Fruit fly (Drosophila melanogaster): Measurements from ENCODE around the gene CG42680.
A peak's percentile ranks its signal among the peaks of the same experiment; 100 is the strongest.

The CG42680 gene

DNA sequence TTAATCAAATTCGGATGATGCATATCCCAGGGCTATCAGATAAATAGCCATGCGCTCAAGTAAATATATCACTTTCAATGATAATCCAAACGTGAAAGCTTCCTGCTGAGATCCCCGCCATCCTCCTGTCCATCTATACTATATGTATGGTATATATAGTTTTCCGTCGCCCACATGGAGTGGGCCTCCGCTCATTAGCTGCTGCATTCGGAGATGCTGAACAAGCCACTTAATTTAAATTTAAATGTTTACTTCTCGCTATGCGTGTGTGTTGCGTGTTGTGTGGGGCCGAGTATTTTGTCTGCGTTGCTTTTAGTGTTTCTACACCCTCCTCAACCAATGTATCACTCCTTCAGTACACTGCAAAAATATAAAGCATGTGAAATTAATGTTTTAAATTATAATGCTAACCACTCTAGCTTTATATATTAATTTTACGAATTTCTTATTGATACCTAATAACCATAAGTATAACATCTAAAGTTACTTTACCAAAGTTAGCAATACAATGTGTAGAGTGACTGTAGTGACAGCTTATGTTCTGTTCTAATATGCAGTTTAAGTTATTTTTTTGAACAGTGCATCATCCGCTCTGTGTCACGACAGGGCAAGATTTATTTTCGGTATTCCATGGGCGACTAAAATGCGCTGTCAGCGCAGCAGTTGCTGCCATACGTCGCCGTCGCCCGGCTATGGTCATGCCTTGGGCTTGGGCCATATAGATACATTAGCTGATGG is 41.2 kb downstream of the CG42680 start (continued):
- TF ChIP-seq Dll (GFP tag; IDR thresholded peaks at IDR 0.05; ENCODE audit: partially characterized antibody) (no peak), CG8359 (GFP tag; optimal IDR thresholded peaks at IDR 0.05; ENCODE audit: borderline replicate concordance) (peak; percentile 82), CG1529 (GFP tag; optimal IDR thresholded peaks at IDR 0.05) (peak; percentile 92), CG3281 (GFP tag; optimal IDR thresholded peaks at IDR 0.05) (peak; percentile 27), maf-S (GFP tag; optimal IDR thresholded peaks at IDR 0.05) (peak; percentile 58), sqz (GFP tag; optimal IDR thresholded peaks at IDR 0.05) (peak; percentile 74), pfk (GFP tag; optimal IDR thresholded peaks at IDR 0.05) (no peak), ci (GFP tag; IDR thresholded peaks at IDR 0.05) (peak; percentile 82), Trl (optimal IDR thresholded peaks at IDR 0.05) (no peak), Trl (GFP tag; optimal IDR thresholded peaks at IDR 0.05) (peak; percentile 79), CG15514 (GFP tag; optimal IDR thresholded peaks at IDR 0.05) (peak; percentile 31), CG2120 (GFP tag; optimal IDR thresholded peaks at IDR 0.05) (peak; percentile 5), Lpt (GFP tag; optimal IDR thresholded peaks at IDR 0.05) (no peak), dmrt99B (tag; optimal IDR thresholded peaks at IDR 0.05) (peak; percentile 96), HLH3B (GFP tag; IDR thresholded peaks at IDR 0.05) (peak; percentile 79), CG4424 (GFP tag; optimal IDR thresholded peaks at IDR 0.05) (peak; percentile 91), Gug (GFP tag; IDR thresholded peaks at IDR 0.05) (peak; percentile 55; the same call in 2 of the 4 replicates), Ada2b (GFP tag; IDR thresholded peaks at IDR 0.05) (peak; percentile 59), hbn (GFP tag; IDR thresholded peaks at IDR 0.05; ENCODE audit: partially characterized antibody) (no peak), schlank (tag; optimal IDR thresholded peaks at IDR 0.05) (no peak), CG10565 (GFP tag; optimal IDR thresholded peaks at IDR 0.05) (peak; percentile 62), stc (GFP tag; IDR thresholded peaks at IDR 0.05) (peak; percentile 84), CG13424 (tag; optimal IDR thresholded peaks at IDR 0.05) (peak; percentile 94), Bteb2 (GFP tag; optimal IDR thresholded peaks at IDR 0.05) (peak; percentile 70), CG4707 (GFP tag; optimal IDR thresholded peaks at IDR 0.05) (peak; percentile 77), CG30403 (GFP tag; optimal IDR thresholded peaks at IDR 0.05) (peak; percentile 91), CG10431 (GFP tag; optimal IDR thresholded peaks at IDR 0.05) (peak; percentile 68), Tbp (GFP tag; optimal IDR thresholded peaks at IDR 0.05) (no peak), CG1832 (GFP tag; optimal IDR thresholded peaks at IDR 0.05) (no peak), CG4854 (GFP tag; optimal IDR thresholded peaks at IDR 0.05) (peak; percentile 51), Camta (GFP tag; optimal IDR thresholded peaks at IDR 0.05) (peak; percentile 88), CG9817 (tag; optimal IDR thresholded peaks at IDR 0.05) (peak; percentile 66), PHDP (tag; optimal IDR thresholded peaks at IDR 0.05) (peak; percentile 90), nmo (GFP tag; optimal IDR thresholded peaks at IDR 0.05) (peak; percentile 96), D (optimal IDR thresholded peaks at IDR 0.05) (no peak), D (GFP tag; optimal IDR thresholded peaks at IDR 0.05) (peak; percentile 96), Bdp1 (GFP tag; optimal IDR thresholded peaks at IDR 0.05) (peak; percentile 64), Spps (tag; optimal IDR thresholded peaks at IDR 0.05) (peak; percentile 91), sim (GFP tag; IDR thresholded peaks at IDR 0.05) (peak; percentile 80; the same call in 1 of the 2 replicates), sc (optimal IDR thresholded peaks at IDR 0.05) (no peak), sc (GFP tag; optimal IDR thresholded peaks at IDR 0.05) (peak; percentile 92), zf30C (GFP tag; optimal IDR thresholded peaks at IDR 0.05) (peak; percentile 90), CG11093 (GFP tag; IDR thresholded peaks at IDR 0.05) (peak; percentile 79), Elba2 (GFP tag; optimal IDR thresholded peaks at IDR 0.05) (no peak), Mrtf (GFP tag; IDR thresholded peaks at IDR 0.05) (peak; percentile 76), Hr51 (GFP tag; optimal IDR thresholded peaks at IDR 0.05) (peak; percentile 38 to 93), CG2129 (GFP tag; IDR thresholded peaks at IDR 0.05; ENCODE audit: partially characterized antibody) (no peak), CG2116 (GFP tag; optimal IDR thresholded peaks at IDR 0.05) (peak; percentile 58), CG14860 (GFP tag; IDR thresholded peaks at IDR 0.05; ENCODE audit: partially characterized antibody) (no peak), tap (tag; optimal IDR thresholded peaks at IDR 0.05) (peak; percentile 91)
